Fruit fly (Drosophila melanogaster) whole organism, pupa: ENCODE data around the gene Arfip.

Experiments
- CG10348 ChIP-seq: fragments of 200-800 bp; sonication (Bioruptor generic); IDR thresholded peaks from 2 replicates; pipeline ENCODE4 v1.3.6; 2022; ENCODE audit warnings: missing biosample characterization, missing genetic modification characterization
- CG12605 ChIP-seq: fragments of 200-800 bp; sonication (Bioruptor generic); IDR thresholded peaks from 2 replicates; pipeline ENCODE4 v1.3.6; 2022; ENCODE audit warnings: missing biosample characterization, missing genetic modification characterization
- CG13204 ChIP-seq: fragments of 200-800 bp; sonication (Bioruptor generic); optimal IDR thresholded peaks from 2 replicates; lab custom pipeline; 2018; ENCODE audit warnings: missing biosample characterization, mild to moderate bottlenecking, missing genetic modification characterization, moderate library complexity
- CG14655 ChIP-seq: fragments of 200-800 bp; sonication (Bioruptor generic); optimal IDR thresholded peaks from 3 replicates; lab custom pipeline; 2017; ENCODE audit warnings: mild to moderate bottlenecking, missing biosample characterization, missing genetic modification reagents, missing genetic modification characterization
- CG15710 ChIP-seq: fragments of 200-800 bp; sonication (Bioruptor generic); optimal IDR thresholded peaks from 2 replicates; lab custom pipeline; 2018; ENCODE audit warnings: missing biosample characterization, mild to moderate bottlenecking, missing genetic modification characterization, moderate library complexity
- CG17806 ChIP-seq: fragments of 200-800 bp; sonication (Bioruptor generic); optimal IDR thresholded peaks from 2 replicates; lab custom pipeline; 2018; ENCODE audit warnings: missing biosample characterization, mild to moderate bottlenecking, missing genetic modification characterization, moderate library complexity
- CG32121 ChIP-seq: fragments of 200-800 bp; sonication (Bioruptor generic); IDR thresholded peaks from 2 replicates; pipeline ENCODE4 v1.3.6; 2022; ENCODE audit warnings: missing biosample characterization, missing genetic modification characterization
- CG34367 ChIP-seq: fragments of 200-800 bp; sonication (Bioruptor generic); optimal IDR thresholded peaks from 2 replicates; lab custom pipeline; 2018; ENCODE audit warnings: missing biosample characterization, mild to moderate bottlenecking, missing genetic modification characterization
- CG4496 ChIP-seq: fragments of 200-800 bp; sonication (Bioruptor generic); IDR thresholded peaks from 3 replicates; pipeline ENCODE4 v1.3.6; 2022; ENCODE audit warnings: missing biosample characterization, missing genetic modification characterization
- CG8159 ChIP-seq: fragments of 200-800 bp; sonication (Bioruptor generic); optimal IDR thresholded peaks from 3 replicates; lab custom pipeline; 2018; ENCODE audit warnings: missing biosample characterization, mild to moderate bottlenecking, missing genetic modification characterization, moderate library complexity
- CG8301 ChIP-seq: fragments of 200-800 bp; sonication (Bioruptor generic); optimal IDR thresholded peaks from 2 replicates; lab custom pipeline; 2018; ENCODE audit warnings: missing biosample characterization, mild to moderate bottlenecking, missing genetic modification characterization
- CG9948 ChIP-seq: fragments of 200-800 bp; sonication (Bioruptor generic); optimal IDR thresholded peaks from 2 replicates; lab custom pipeline; 2018; ENCODE audit warnings: missing biosample characterization, mild to moderate bottlenecking, missing genetic modification characterization, moderate library complexity
- D1 ChIP-seq: fragments of 200-800 bp; sonication (Bioruptor generic); optimal IDR thresholded peaks from 2 replicates; lab custom pipeline; 2018; ENCODE audit warnings: missing biosample characterization, mild to moderate bottlenecking, missing genetic modification characterization, moderate library complexity
- EcR ChIP-seq: fragments of 200-800 bp; sonication (Bioruptor generic); optimal IDR thresholded peaks from 3 replicates; lab custom pipeline; 2019; ENCODE audit warnings: missing biosample characterization, missing genetic modification characterization, mild to moderate bottlenecking, moderate library complexity, missing genetic modification reagents
- Ets98B ChIP-seq: fragments of 200-800 bp; sonication (Bioruptor generic); IDR thresholded peaks from 2 replicates; pipeline ENCODE4 v1.3.6; 2022; ENCODE audit warnings: missing biosample characterization, missing genetic modification characterization
- Pif1A ChIP-seq: fragments of 200-800 bp; sonication (Bioruptor generic); optimal IDR thresholded peaks from 3 replicates; lab custom pipeline; 2016; ENCODE audit warnings: missing biosample characterization, missing genetic modification characterization
- Pif1B ChIP-seq: fragments of 200-800 bp; sonication (Bioruptor generic); optimal IDR thresholded peaks from 3 replicates; lab custom pipeline; 2016; ENCODE audit warnings: missing biosample characterization, missing genetic modification characterization
- Snoo ChIP-seq: fragments of 200-800 bp; sonication (Bioruptor generic); optimal IDR thresholded peaks from 3 replicates; lab custom pipeline; 2017; ENCODE audit warnings: missing biosample characterization, mild to moderate bottlenecking, missing genetic modification characterization, inconsistent platforms
- fd96Ca ChIP-seq: fragments of 200-800 bp; sonication (Bioruptor generic); IDR thresholded peaks from 3 replicates; pipeline ENCODE4 v1.3.6; 2022; ENCODE audit warnings: missing biosample characterization, missing genetic modification characterization
- gl ChIP-seq: fragments of 200-800 bp; sonication (Bioruptor generic); optimal IDR thresholded peaks from 2 replicates; lab custom pipeline; 2018; ENCODE audit warnings: missing biosample characterization, mild to moderate bottlenecking, missing genetic modification characterization
- rn ChIP-seq: fragments of 200-800 bp; sonication (Bioruptor generic); IDR thresholded peaks from 2 replicates; pipeline ENCODE4 v1.3.6; 2022; ENCODE audit warnings: missing biosample characterization, missing genetic modification characterization

The Arfip gene

DNA sequence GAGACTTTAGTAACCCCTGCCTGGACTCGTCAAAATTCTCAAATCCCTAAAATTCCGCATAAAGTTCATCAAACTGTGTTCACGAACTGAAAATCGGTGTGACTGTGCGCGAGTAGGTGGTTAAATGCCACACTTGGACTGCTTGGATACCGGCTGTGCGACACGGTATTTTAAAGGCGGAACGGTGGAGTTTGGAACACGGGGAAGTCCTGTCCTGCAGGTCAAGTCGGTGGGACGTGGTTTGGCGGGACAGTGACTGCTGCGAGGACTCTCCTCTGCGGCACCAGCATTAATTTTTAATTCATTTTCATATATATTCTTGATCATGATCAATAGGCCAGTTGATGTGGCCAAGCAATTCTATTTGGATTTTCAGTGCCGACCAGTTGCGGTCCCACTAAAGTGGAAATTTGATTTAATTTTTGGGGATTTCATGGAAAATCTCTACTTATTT lies at the start of gene Arfip, which contains the start of gene CG17721:
Gene Arfip (minus strand): TSS at position 96 of the 454 bp plus-strand sequence.
Gene CG17721 (plus strand): TSS at position 223 of the 454 bp plus-strand sequence.
- TF ChIP-seq EcR (GFP tag; lab: Kevin White, UChicago) (peak; percentile 88), CG17806 (tag; lab: Kevin White, UChicago) (no peak), CG15710 (tag; lab: Kevin White, UChicago) (no peak)

DNA sequence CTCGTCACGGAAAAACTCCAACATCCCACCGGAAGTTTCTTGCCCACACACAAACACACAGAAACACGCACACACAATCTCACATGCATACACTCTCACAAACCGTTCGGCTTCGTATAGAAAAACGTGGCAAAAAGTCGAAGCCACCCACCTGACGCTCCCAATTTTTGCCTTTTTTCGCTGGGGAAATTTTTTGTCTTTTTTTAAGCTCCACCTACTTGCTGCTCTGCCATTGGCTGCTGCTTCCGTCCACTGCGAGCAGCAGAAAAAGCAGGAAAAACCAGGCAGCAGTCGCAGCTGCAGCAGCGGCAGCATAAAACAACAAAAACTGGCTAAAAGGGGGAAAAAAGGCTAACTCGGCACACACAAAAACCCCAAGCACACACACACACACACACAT lies 47.1 kb upstream of the Arfip start:
- no peak for TF ChIP-seq fd96Ca (GFP tag; lab: Robert Waterston, UW)
- no peak for TF ChIP-seq EcR (GFP tag; lab: Kevin White, UChicago)
- TF ChIP-seq CG13204 (GFP tag; lab: Kevin White, UChicago), result no peak
- TF ChIP-seq CG12605 (GFP tag; lab: Robert Waterston, UW), result 0 out of 2 replicates have a peak, but pooled peaks have one; percentile 13
- TF ChIP-seq CG9948, result no peak
- no peak for TF ChIP-seq CG17806 (tag; lab: Kevin White, UChicago)
- TF ChIP-seq CG34367 (tag; lab: Kevin White, UChicago), result no peak
- TF ChIP-seq D1 (tag; lab: Kevin White, UChicago), result no peak
- TF ChIP-seq CG14655 (GFP tag; lab: Kevin White, UChicago), result peak; percentile 8

- TF ChIP-seq gl (tag; lab: Kevin White, UChicago), result no peak
Measured at dm6 chr3R:11272667-11273066, 37.9 kb upstream of the Arfip start.

dm6 chr3R:11270574-11270973 lies 35.8 kb upstream of the Arfip start:
- no peak for TF ChIP-seq D1 (tag; lab: Kevin White, UChicago)
- no peak for TF ChIP-seq CG8159 (tag; lab: Kevin White, UChicago)
- no peak for TF ChIP-seq CG8301 (tag; lab: Kevin White, UChicago)
- no peak for TF ChIP-seq CG13204 (GFP tag; lab: Kevin White, UChicago)
- no peak for TF ChIP-seq Snoo (tag; lab: Kevin White, UChicago)
- TF ChIP-seq Pif1B (GFP tag; lab: Kevin White, UChicago), result no peak
- TF ChIP-seq fd96Ca (GFP tag; lab: Robert Waterston, UW), result no peak
- no peak for TF ChIP-seq EcR (GFP tag; lab: Kevin White, UChicago)
- TF ChIP-seq CG12605 (GFP tag; lab: Robert Waterston, UW), result no peak
- no peak for TF ChIP-seq rn
- TF ChIP-seq CG9948, result no peak
- no peak for TF ChIP-seq gl (tag; lab: Kevin White, UChicago)
- TF ChIP-seq CG14655 (GFP tag; lab: Kevin White, UChicago), result no peak
- no peak for TF ChIP-seq CG34367 (tag; lab: Kevin White, UChicago)
- no peak for TF ChIP-seq CG4496 (GFP tag; lab: Robert Waterston, UW)
- TF ChIP-seq Pif1A (GFP tag; lab: Kevin White, UChicago), result no peak
- no peak for TF ChIP-seq CG10348
- TF ChIP-seq, all 21 proteins: peak for 0

dm6 chr3R:11269013-11269412 lies 34.2 kb upstream of the Arfip start:
- TF ChIP-seq CG9948 (no peak), fd96Ca (GFP tag; lab: Robert Waterston, UW) (no peak), CG14655 (GFP tag; lab: Kevin White, UChicago) (peak; percentile 76), Pif1A (GFP tag; lab: Kevin White, UChicago) (peak; percentile 64), CG15710 (tag; lab: Kevin White, UChicago) (peak; percentile 19), D1 (tag; lab: Kevin White, UChicago) (peak; percentile 4), Ets98B (GFP tag; lab: Robert Waterston, UW) (no peak; the same call in 1 of the 2 replicates), Pif1B (GFP tag; lab: Kevin White, UChicago) (peak; percentile 45), CG34367 (tag; lab: Kevin White, UChicago) (peak; percentile 53), EcR (GFP tag; lab: Kevin White, UChicago) (no peak), rn (no peak), Snoo (tag; lab: Kevin White, UChicago) (no peak), CG12605 (GFP tag; lab: Robert Waterston, UW) (0 out of 2 replicates have a peak, but pooled peaks have one; percentile 9), CG32121 (no peak), CG10348 (no peak), gl (tag; lab: Kevin White, UChicago) (no peak), CG13204 (GFP tag; lab: Kevin White, UChicago) (peak; percentile 11), CG17806 (tag; lab: Kevin White, UChicago) (no peak), CG8159 (tag; lab: Kevin White, UChicago) (peak; percentile 41), CG4496 (GFP tag; lab: Robert Waterston, UW) (no peak; the same call in 2 of the 3 replicates), CG8301 (tag; lab: Kevin White, UChicago) (peak; percentile 55)

- TF ChIP-seq rn, result no peak
- no peak for TF ChIP-seq CG12605 (GFP tag; lab: Robert Waterston, UW)
- no peak for TF ChIP-seq CG8159 (tag; lab: Kevin White, UChicago)
- TF ChIP-seq CG32121, result no peak
- no peak for TF ChIP-seq CG15710 (tag; lab: Kevin White, UChicago)
- no peak for TF ChIP-seq CG10348
- no peak for TF ChIP-seq gl (tag; lab: Kevin White, UChicago)
- no peak for TF ChIP-seq CG13204 (GFP tag; lab: Kevin White, UChicago)
- no peak for TF ChIP-seq CG34367 (tag; lab: Kevin White, UChicago)
- no peak for TF ChIP-seq fd96Ca (GFP tag; lab: Robert Waterston, UW)
- TF ChIP-seq CG4496 (GFP tag; lab: Robert Waterston, UW), result no peak
- no peak for TF ChIP-seq CG8301 (tag; lab: Kevin White, UChicago)
Measured at dm6 chr3R:11263579-11263978, 28.8 kb upstream of the Arfip start.
